Worm (Caenorhabditis elegans) whole organism, L2 larva: ENCODE data around the gene smg-7.
A peak's percentile ranks its signal among the peaks of the same experiment; 100 is the strongest.

ENCODE experiments used
- ama-1 ChIP-seq: fragments of 150-350 bp; optimal IDR thresholded peaks from 2 replicates; lab custom pipeline; 2018; ENCODE audit warnings: inconsistent platforms
- blmp-1 ChIP-seq: sonication (generic microtip); optimal IDR thresholded peaks from 2 replicates; lab custom pipeline; 2017; ENCODE audit warnings: missing genetic modification characterization, mild to moderate bottlenecking, missing compliant biosample characterization, antibody characterized with exemption, moderate library complexity; ENCODE audit not compliant: insufficient read depth
- lin-11 ChIP-seq: fragments of 150-350 bp; sonication (generic microtip); optimal IDR thresholded peaks from 2 replicates; lab custom pipeline; 2014; ENCODE audit warnings: missing biosample characterization, missing genetic modification characterization, inconsistent platforms, mixed read lengths
- lsy-2 ChIP-seq, 2 experiments: fragments of 150-350 bp in 1 of 2; sonication (generic microtip) in 1 of 2; optimal IDR thresholded peaks; 2 replicates each; lab custom pipeline; 2014 to 2017; ENCODE audit warnings: missing biosample characterization in 2 of 2, missing genetic modification characterization in 2 of 2
- mab-5 ChIP-seq: fragments of 150-350 bp; optimal IDR thresholded peaks from 2 replicates; lab custom pipeline; 2014; ENCODE audit warnings: missing biosample characterization, missing genetic modification characterization
- nhr-23 ChIP-seq: fragments of 150-350 bp; optimal IDR thresholded peaks from 2 replicates; lab custom pipeline; 2014; ENCODE audit warnings: missing biosample characterization, missing genetic modification reagents, missing genetic modification characterization
- nhr-237 ChIP-seq: fragments of 150-350 bp; optimal IDR thresholded peaks from 2 replicates; lab custom pipeline; 2014; ENCODE audit warnings: missing biosample characterization, missing genetic modification characterization

ce11 chrIV:6785873-6786272, 43.6 kb upstream of the smg-7 start:
- TF ChIP-seq nhr-23 (tag; lab: Kevin White, UChicago) (no peak), mab-5 (peak; percentile 18), blmp-1 (no peak), ama-1 (lab: Kevin White, UChicago) (peak; percentile 49), lsy-2 (tag; optimal IDR thresholded peaks at IDR 0.05; lab: Kevin White, UChicago) (peak; percentile 53 to 78), nhr-237 (tag; lab: Kevin White, UChicago) (no peak), lin-11 (tag; lab: Kevin White, UChicago) (no peak)
